Fruit fly (Drosophila melanogaster) whole organism, embryonic: ENCODE measurements around the gene CG12379.

Experiments used
- Antp ChIP-seq: fragments of 200-800 bp; sonication (Bioruptor generic); optimal IDR thresholded peaks from 3 replicates; lab custom pipeline; 2016; ENCODE audit warnings: missing biosample characterization, missing genetic modification characterization
- Atf-2 ChIP-seq: fragments of 200-800 bp; sonication (Bioruptor generic); optimal IDR thresholded peaks from 2 replicates; lab custom pipeline; 2016; ENCODE audit warnings: missing biosample characterization, missing genetic modification characterization
- CG11247 ChIP-seq: fragments of 200-800 bp; sonication (Bioruptor generic); IDR thresholded peaks from 2 replicates; pipeline ENCODE4 v1.3.6; 2022; ENCODE audit warnings: missing biosample characterization, missing genetic modification characterization
- CG11504 ChIP-seq: fragments of 200-800 bp; sonication (Bioruptor generic); optimal IDR thresholded peaks from 3 replicates; lab custom pipeline; 2019; ENCODE audit warnings: missing biosample characterization, mild to moderate bottlenecking, missing genetic modification characterization, moderate library complexity
- CG14050 ChIP-seq: fragments of 200-800 bp; sonication (Bioruptor generic); IDR thresholded peaks from 3 replicates; pipeline ENCODE4 v1.3.6; 2022; ENCODE audit warnings: missing biosample characterization, missing genetic modification characterization
- CG14667 ChIP-seq: fragments of 200-800 bp; sonication (Bioruptor generic); IDR thresholded peaks from 2 replicates; pipeline ENCODE4 v1.3.6; 2022; ENCODE audit warnings: missing biosample characterization, missing genetic modification characterization
- CG17385 ChIP-seq: fragments of 200-800 bp; sonication (Bioruptor generic); optimal IDR thresholded peaks from 3 replicates; lab custom pipeline; 2018; ENCODE audit warnings: missing biosample characterization, mild to moderate bottlenecking, missing genetic modification characterization
- CG17912 ChIP-seq: fragments of 200-800 bp; sonication (Bioruptor generic); optimal IDR thresholded peaks from 2 replicates; lab custom pipeline; 2018; ENCODE audit warnings: missing biosample characterization, mild to moderate bottlenecking, missing genetic modification characterization
- CG18476 ChIP-seq: fragments of 200-800 bp; sonication (Bioruptor generic); optimal IDR thresholded peaks from 2 replicates; lab custom pipeline; 2016; ENCODE audit warnings: missing biosample characterization, mild to moderate bottlenecking, missing genetic modification characterization
- CG18619 ChIP-seq: fragments of 200-800 bp; sonication (Bioruptor generic); optimal IDR thresholded peaks from 3 replicates; lab custom pipeline; 2017; ENCODE audit warnings: missing biosample characterization, mild to moderate bottlenecking, missing genetic modification characterization
- CG33213 ChIP-seq: fragments of 200-800 bp; sonication (Bioruptor generic); optimal IDR thresholded peaks from 3 replicates; lab custom pipeline; 2016; ENCODE audit warnings: missing biosample characterization, missing genetic modification characterization
- CG3995 ChIP-seq: fragments of 200-800 bp; sonication (Bioruptor generic); optimal IDR thresholded peaks from 3 replicates; lab custom pipeline; 2016; ENCODE audit warnings: missing biosample characterization, missing genetic modification characterization
- CG4820 ChIP-seq: fragments of 200-800 bp; sonication (Bioruptor generic); optimal IDR thresholded peaks from 3 replicates; lab custom pipeline; 2016; ENCODE audit warnings: missing biosample characterization, missing genetic modification characterization
- CG6654 ChIP-seq: fragments of 200-800 bp; sonication (Bioruptor generic); optimal IDR thresholded peaks from 2 replicates; lab custom pipeline; 2017; ENCODE audit warnings: missing biosample characterization, mild to moderate bottlenecking, missing genetic modification characterization
- CG7963 ChIP-seq: fragments of 200-800 bp; sonication (Bioruptor generic); IDR thresholded peaks from 3 replicates; pipeline ENCODE4 v1.3.6; 2022; ENCODE audit warnings: missing biosample characterization, missing genetic modification characterization; ENCODE audit not compliant: partially characterized antibody
- CG8478 ChIP-seq: fragments of >200 bp; optimal IDR thresholded peaks from 2 replicates; lab custom pipeline; 2018
- CG8944 ChIP-seq: fragments of 200-800 bp; sonication (Bioruptor generic); optimal IDR thresholded peaks from 3 replicates; lab custom pipeline; 2016; ENCODE audit warnings: missing biosample characterization, missing genetic modification characterization
- CG9437 ChIP-seq: fragments of 200-800 bp; sonication (Bioruptor generic); optimal IDR thresholded peaks from 2 replicates; lab custom pipeline; 2018; ENCODE audit warnings: missing biosample characterization, mild to moderate bottlenecking, missing genetic modification characterization
- Dad ChIP-seq: fragments of 200-800 bp; sonication (Bioruptor generic); optimal IDR thresholded peaks from 3 replicates; lab custom pipeline; 2016; ENCODE audit warnings: missing biosample characterization, missing genetic modification characterization
- Drgx ChIP-seq: fragments of 200-800 bp; sonication (Bioruptor generic); IDR thresholded peaks from 2 replicates; pipeline ENCODE4 v1.3.6; 2022; ENCODE audit warnings: missing biosample characterization, missing genetic modification characterization
- Elba2 ChIP-seq: fragments of 200-800 bp; sonication (Bioruptor generic); optimal IDR thresholded peaks from 3 replicates; lab custom pipeline; 2016; ENCODE audit warnings: missing biosample characterization, missing genetic modification characterization
- Ets97D ChIP-seq: fragments of 200-800 bp; sonication (Bioruptor generic); optimal IDR thresholded peaks from 3 replicates; lab custom pipeline; 2016; ENCODE audit warnings: missing biosample characterization, missing genetic modification characterization
- Fer2 ChIP-seq: fragments of 200-800 bp; sonication (Bioruptor generic); optimal IDR thresholded peaks from 2 replicates; lab custom pipeline; 2018; ENCODE audit warnings: missing biosample characterization, mild to moderate bottlenecking, missing genetic modification characterization, moderate library complexity
- HLH3B ChIP-seq: fragments of 200-800 bp; sonication (Bioruptor generic); IDR thresholded peaks from 2 replicates; pipeline ENCODE4 v1.3.6; 2022; ENCODE audit warnings: missing biosample characterization, missing genetic modification characterization
- Mes4 ChIP-seq: fragments of 200-800 bp; sonication (Bioruptor generic); optimal IDR thresholded peaks from 2 replicates; lab custom pipeline; 2016; ENCODE audit warnings: missing biosample characterization, missing genetic modification characterization
- Mrtf ChIP-seq: fragments of 200-800 bp; sonication (Bioruptor generic); IDR thresholded peaks from 3 replicates; pipeline ENCODE4 v1.3.6; 2022; ENCODE audit warnings: missing biosample characterization, missing genetic modification characterization
- NFAT ChIP-seq: fragments of 200-800 bp; sonication (Bioruptor generic); IDR thresholded peaks from 2 replicates; pipeline ENCODE4 v1.3.6; 2022; ENCODE audit warnings: missing biosample characterization, missing genetic modification characterization
- Sry-β ChIP-seq: fragments of 200-800 bp; sonication (Bioruptor generic); optimal IDR thresholded peaks from 2 replicates; lab custom pipeline; 2018; ENCODE audit warnings: missing biosample characterization, mild to moderate bottlenecking, missing genetic modification characterization, moderate library complexity
- Sry-δ ChIP-seq: fragments of 200-800 bp; sonication (Bioruptor generic); optimal IDR thresholded peaks from 2 replicates; lab custom pipeline; 2016; ENCODE audit warnings: missing biosample characterization, missing genetic modification characterization
- Xbp1 ChIP-seq: fragments of 200-800 bp; sonication (Bioruptor generic); optimal IDR thresholded peaks from 3 replicates; lab custom pipeline; 2016; ENCODE audit warnings: missing biosample characterization, mild to moderate bottlenecking, missing genetic modification characterization
- Xrp1 ChIP-seq: fragments of 200-800 bp; sonication (Bioruptor generic); IDR thresholded peaks from 2 replicates; pipeline ENCODE4 v1.3.6; 2022; ENCODE audit warnings: missing biosample characterization, missing genetic modification characterization
- bowl ChIP-seq: fragments of 200-800 bp; sonication (Bioruptor generic); IDR thresholded peaks from 2 replicates; pipeline ENCODE4 v1.3.6; 2022; ENCODE audit warnings: missing biosample characterization, missing genetic modification characterization
- cato ChIP-seq: fragments of 200-800 bp; sonication (Bioruptor generic); optimal IDR thresholded peaks from 2 replicates; lab custom pipeline; 2016; ENCODE audit warnings: missing biosample characterization, missing genetic modification characterization, borderline replicate concordance
- chn ChIP-seq: fragments of 200-800 bp; sonication (Bioruptor generic); optimal IDR thresholded peaks from 2 replicates; lab custom pipeline; 2016; ENCODE audit warnings: missing biosample characterization, missing genetic modification characterization
- crc ChIP-seq: fragments of 200-800 bp; sonication (Bioruptor generic); optimal IDR thresholded peaks from 2 replicates; lab custom pipeline; 2016; ENCODE audit warnings: missing biosample characterization, missing genetic modification characterization
- danr ChIP-seq: fragments of 200-800 bp; sonication (Bioruptor generic); IDR thresholded peaks from 2 replicates; pipeline ENCODE4 v1.3.6; 2022; ENCODE audit warnings: missing biosample characterization, missing genetic modification characterization
- en ChIP-seq: fragments of 200-800 bp; sonication (Bioruptor generic); optimal IDR thresholded peaks from 2 replicates; lab custom pipeline; 2016; ENCODE audit warnings: missing biosample characterization, missing genetic modification characterization
- eve ChIP-seq, 2 experiments: fragments of >200 bp; optimal IDR thresholded peaks; 2 replicates each; lab custom pipeline; 2017; ENCODE audit warnings: missing biosample characterization in 2 of 2, missing genetic modification characterization in 2 of 2
- fd102C ChIP-seq: fragments of 200-800 bp; sonication (Bioruptor generic); optimal IDR thresholded peaks from 2 replicates; lab custom pipeline; 2018; ENCODE audit warnings: missing biosample characterization, mild to moderate bottlenecking, missing genetic modification characterization, moderate library complexity
- fd64A ChIP-seq: fragments of 200-800 bp; sonication (Bioruptor generic); optimal IDR thresholded peaks from 3 replicates; lab custom pipeline; 2018; ENCODE audit warnings: missing biosample characterization, mild to moderate bottlenecking, missing genetic modification characterization
- gcm ChIP-seq: fragments of 200-800 bp; sonication (Bioruptor generic); optimal IDR thresholded peaks from 2 replicates; lab custom pipeline; 2019; ENCODE audit warnings: missing biosample characterization, mild to moderate bottlenecking, missing genetic modification characterization, moderate library complexity
- grau ChIP-seq: fragments of 200-800 bp; optimal IDR thresholded peaks from 3 replicates; lab custom pipeline; 2019; ENCODE audit warnings: missing biosample characterization, mild to moderate bottlenecking, missing genetic modification characterization, moderate library complexity
- klu ChIP-seq: fragments of 200-800 bp; sonication (Bioruptor generic); IDR thresholded peaks from 2 replicates; pipeline ENCODE4 v1.3.6; 2022; ENCODE audit warnings: missing biosample characterization, missing genetic modification characterization
- lola ChIP-seq, 3 experiments: fragments of >200 bp in 2 of 3; fragments of 200-800 bp in 1 of 3; sonication (Bioruptor generic) in 1 of 3; optimal IDR thresholded peaks; 2 replicates each; lab custom pipeline; 2017 to 2019; ENCODE audit warnings: missing biosample characterization in 3 of 3, missing genetic modification characterization in 3 of 3, mild to moderate bottlenecking in 1 of 3, moderate library complexity in 1 of 3
- nmo ChIP-seq: fragments of 200-800 bp; sonication (Bioruptor generic); optimal IDR thresholded peaks from 2 replicates; lab custom pipeline; 2018; ENCODE audit warnings: missing biosample characterization, mild to moderate bottlenecking, missing genetic modification characterization, moderate library complexity
- sc ChIP-seq, 3 experiments: fragments of >200 bp in 2 of 3; fragments of 200-800 bp in 1 of 3; sonication (Bioruptor generic) in 1 of 3; optimal IDR thresholded peaks; 2 replicates in 2 of 3; 3 replicates in 1 of 3; lab custom pipeline; 2017; ENCODE audit warnings: mild to moderate bottlenecking in 1 of 3, missing biosample characterization in 1 of 3, missing genetic modification characterization in 1 of 3, missing genetic modification reagents in 1 of 3
- shn ChIP-seq: fragments of 200-800 bp; sonication (Bioruptor generic); optimal IDR thresholded peaks from 3 replicates; lab custom pipeline; 2016; ENCODE audit warnings: missing biosample characterization, missing genetic modification characterization
- toy ChIP-seq: fragments of 200-800 bp; sonication (Bioruptor generic); IDR thresholded peaks from 2 replicates; pipeline ENCODE4 v1.3.6; 2022; ENCODE audit warnings: missing biosample characterization, missing genetic modification characterization
- tup ChIP-seq: fragments of 200-800 bp; sonication (Bioruptor generic); optimal IDR thresholded peaks from 2 replicates; lab custom pipeline; 2016; ENCODE audit warnings: missing biosample characterization, mild to moderate bottlenecking, missing genetic modification characterization, moderate library complexity
- wdn ChIP-seq: fragments of 200-800 bp; sonication (Bioruptor generic); IDR thresholded peaks from 2 replicates; pipeline ENCODE4 v1.3.6; 2022; ENCODE audit warnings: missing biosample characterization, missing genetic modification characterization
- wor ChIP-seq: fragments of 200-800 bp; sonication (Bioruptor generic); IDR thresholded peaks from 2 replicates; pipeline ENCODE4 v1.3.6; 2022; ENCODE audit warnings: missing biosample characterization, missing genetic modification characterization
- yki ChIP-seq: fragments of >200 bp; optimal IDR thresholded peaks from 3 replicates; lab custom pipeline; 2018
- zen ChIP-seq: fragments of 200-800 bp; sonication (Bioruptor generic); optimal IDR thresholded peaks from 3 replicates; lab custom pipeline; 2018; ENCODE audit warnings: missing biosample characterization, mild to moderate bottlenecking, missing genetic modification characterization, moderate library complexity

CG12379 gene

dm6 chrX:15762723-15763122, 28.9 kb upstream of the CG12379 start, which contains the start of gene Polr3A (continued):
- no peak for TF ChIP-seq Fer2 (tag; lab: Kevin White, UChicago)
- TF ChIP-seq Ets97D, result peak; percentile 29
- TF ChIP-seq wor (GFP tag; lab: Robert Waterston, UW), result no peak
- no peak for TF ChIP-seq NFAT (GFP tag; lab: Robert Waterston, UW)
- TF ChIP-seq toy (GFP tag; lab: Robert Waterston, UW), result no peak
- no peak for TF ChIP-seq eve (GFP tag; optimal IDR thresholded peaks at IDR 0.05; lab: Kevin White, UChicago)
- TF ChIP-seq CG18476 (GFP tag; lab: Kevin White, UChicago), result no peak
- no peak for TF ChIP-seq crc (GFP tag; lab: Kevin White, UChicago)
- TF ChIP-seq CG17385 (GFP tag; lab: Kevin White, UChicago), result no peak
- TF ChIP-seq Antp (GFP tag; lab: Kevin White, UChicago), result no peak
- TF ChIP-seq sc (optimal IDR thresholded peaks at IDR 0.05; lab: Kevin White, UChicago), result no peak
- TF ChIP-seq sc (GFP tag; optimal IDR thresholded peaks at IDR 0.05; lab: Kevin White, UChicago), result no peak
- no peak for TF ChIP-seq danr
- no peak for TF ChIP-seq Sry-β
- no peak for TF ChIP-seq Atf-2
- peak; percentile 49 for TF ChIP-seq zen (tag; lab: Kevin White, UChicago)
- no peak for TF ChIP-seq Mrtf
- no peak for TF ChIP-seq HLH3B
- TF ChIP-seq CG3995 (GFP tag; lab: Kevin White, UChicago), result peak; percentile 4
- no peak for TF ChIP-seq CG33213 (GFP tag; lab: Kevin White, UChicago)
- no peak for TF ChIP-seq yki (lab: Kevin White, UChicago)
- TF ChIP-seq Dad, result no peak
- no peak for TF ChIP-seq fd102C (GFP tag; lab: Kevin White, UChicago)
- no peak for TF ChIP-seq chn
- TF ChIP-seq wdn (GFP tag; lab: Robert Waterston, UW), result no peak
- no peak for TF ChIP-seq lola (GFP tag; optimal IDR thresholded peaks at IDR 0.05; lab: Kevin White, UChicago)
- TF ChIP-seq cato (GFP tag; lab: Kevin White, UChicago), result no peak
- TF ChIP-seq gcm (GFP tag; lab: Kevin White, UChicago), result no peak
- no peak for TF ChIP-seq grau (tag; lab: Kevin White, UChicago)
- TF ChIP-seq Xrp1 (GFP tag; lab: Robert Waterston, UW), result no peak
- no peak for TF ChIP-seq Xbp1 (GFP tag; lab: Kevin White, UChicago)
- no peak for TF ChIP-seq CG8944 (GFP tag; lab: Kevin White, UChicago)
- no peak for TF ChIP-seq CG11247
- TF ChIP-seq tup (GFP tag; lab: Kevin White, UChicago), result no peak
- no peak for TF ChIP-seq shn (GFP tag; lab: Kevin White, UChicago)
- TF ChIP-seq CG6654 (GFP tag; lab: Kevin White, UChicago), result no peak
- TF ChIP-seq CG7963, result no peak
- TF ChIP-seq en, result no peak
- TF ChIP-seq CG11504 (tag; lab: Kevin White, UChicago), result no peak
- no peak for TF ChIP-seq klu (GFP tag; lab: Robert Waterston, UW)
- TF ChIP-seq CG17912 (GFP tag; lab: Kevin White, UChicago), result no peak
- no peak for TF ChIP-seq CG14667 (GFP tag; lab: Robert Waterston, UW)
- no peak for TF ChIP-seq Drgx (GFP tag; lab: Robert Waterston, UW)
- peak; percentile 96 for TF ChIP-seq Elba2 (GFP tag; lab: Kevin White, UChicago)
- TF ChIP-seq CG18619 (GFP tag; lab: Kevin White, UChicago), result no peak
- no peak for TF ChIP-seq nmo (GFP tag; lab: Kevin White, UChicago)
- no peak for TF ChIP-seq CG14050
- TF ChIP-seq CG8478 (lab: Kevin White, UChicago), result no peak
- TF ChIP-seq bowl, result no peak
- peak; percentile 41 for TF ChIP-seq CG9437
- no peak for TF ChIP-seq Mes4 (GFP tag; lab: Kevin White, UChicago)
- TF ChIP-seq Sry-δ (GFP tag; lab: Kevin White, UChicago), result peak; percentile 24
- TF ChIP-seq fd64A (GFP tag; lab: Kevin White, UChicago), result no peak
- TF ChIP-seq CG4820 (GFP tag; lab: Kevin White, UChicago), result no peak
